Worm (Caenorhabditis elegans): ENCODE results near the gene pha-4.

- TF ChIP-seq unc-130 (GFP tag; optimal IDR thresholded peaks at IDR 0.05) (no peak), fos-1 (tag; optimal IDR thresholded peaks at IDR 0.05) (no peak)
Measured at ce11 chrV:20776761-20777160, 23.9 kb downstream of the pha-4 start.
